Worm (Caenorhabditis elegans): ENCODE data around the gene srd-47.
"Not testable (repeated sequence)": the region's sequence is repeated elsewhere in the genome, so short reads cannot be mapped to it uniquely, and the experiment has no call there.

srd-47 gene

ce11 chrX:12308045-12308499 lies 25.4 kb upstream of the srd-47 start, which contains the start of gene F17A2.16:
Gene F17A2.16, plus strand, starts transcription at chrX:12308449.
- TF ChIP-seq elt-2, egl-27, lsy-12 (tag; optimal IDR thresholded peaks at IDR 0.05): not testable (repeated sequence)

- TF ChIP-seq lsy-12 (tag; optimal IDR thresholded peaks at IDR 0.05), result no peak
- no peak for TF ChIP-seq ceh-16 (tag; optimal IDR thresholded peaks at IDR 0.05)
- no peak for TF ChIP-seq fkh-2 (tag; optimal IDR thresholded peaks at IDR 0.05)
- no peak for TF ChIP-seq fos-1 (tag; optimal IDR thresholded peaks at IDR 0.05)
- TF ChIP-seq hmg-11 (tag; optimal IDR thresholded peaks at IDR 0.05), result no peak
- TF ChIP-seq jun-1 (tag; optimal IDR thresholded peaks at IDR 0.05), result no peak
- no peak for TF ChIP-seq egl-27 (tag; optimal IDR thresholded peaks at IDR 0.05)
- no peak for TF ChIP-seq skn-1 (tag; optimal IDR thresholded peaks at IDR 0.05)
- TF ChIP-seq elt-3 (tag; optimal IDR thresholded peaks at IDR 0.05), result no peak
- TF ChIP-seq ama-1 (optimal IDR thresholded peaks at IDR 0.05), result no peak
- no peak for TF ChIP-seq nhr-77 (tag; optimal IDR thresholded peaks at IDR 0.05)
- TF ChIP-seq ceh-82 (tag; optimal IDR thresholded peaks at IDR 0.05), result no peak
- no peak for TF ChIP-seq nhr-76 (tag; optimal IDR thresholded peaks at IDR 0.05)
- no peak for TF ChIP-seq nhr-237 (tag; optimal IDR thresholded peaks at IDR 0.05)
- TF ChIP-seq nfya-1 (tag; optimal IDR thresholded peaks at IDR 0.05; ENCODE audit: insufficient read depth), result no peak
- no peak for TF ChIP-seq elt-2 (tag; optimal IDR thresholded peaks at IDR 0.05)
- TF ChIP-seq nhr-25 (tag; optimal IDR thresholded peaks at IDR 0.05), result no peak
- no peak for TF ChIP-seq pqm-1 (tag; optimal IDR thresholded peaks at IDR 0.05)
- TF ChIP-seq nhr-43 (tag; optimal IDR thresholded peaks at IDR 0.05; ENCODE audit: poor library complexity, severe bottlenecking), result no peak
These were observed 19.7 kb upstream of the srd-47 start for ce11 chrX:12313779-12314178.

ce11 chrX:12314395-12314794 lies 19.0 kb upstream of the srd-47 start:
- TF ChIP-seq fos-1 (tag; optimal IDR thresholded peaks at IDR 0.05), result no peak
- TF ChIP-seq ztf-11 (tag; optimal IDR thresholded peaks at IDR 0.05), result no peak
- no peak for TF ChIP-seq daf-12 (tag; optimal IDR thresholded peaks at IDR 0.05)
- no peak for TF ChIP-seq zag-1 (tag; optimal IDR thresholded peaks at IDR 0.05)
- no peak for TF ChIP-seq fkh-2 (tag; optimal IDR thresholded peaks at IDR 0.05)
- no peak for TF ChIP-seq elt-3 (tag; optimal IDR thresholded peaks at IDR 0.05)
- TF ChIP-seq nhr-76 (tag; optimal IDR thresholded peaks at IDR 0.05), result no peak

ce11 chrX:12315268-12315667 lies 18.2 kb upstream of the srd-47 start, which contains the start of gene xtr-2:
Gene xtr-2, plus strand, starts transcription at chrX:12315568.
- no peak for TF ChIP-seq lsy-12 (tag; optimal IDR thresholded peaks at IDR 0.05)
- TF ChIP-seq tbx-2 (tag; optimal IDR thresholded peaks at IDR 0.05), result no peak
- no peak for TF ChIP-seq pqm-1 (tag; optimal IDR thresholded peaks at IDR 0.05)
- TF ChIP-seq R02D3.7 (tag; optimal IDR thresholded peaks at IDR 0.05), result no peak
- no peak for TF ChIP-seq nhr-76 (tag; optimal IDR thresholded peaks at IDR 0.05)
- TF ChIP-seq pha-4 (tag; optimal IDR thresholded peaks at IDR 0.05), result no peak
- TF ChIP-seq unc-62 (GFP tag; optimal IDR thresholded peaks at IDR 0.05), result no peak
- no peak for TF ChIP-seq nhr-25 (tag; optimal IDR thresholded peaks at IDR 0.05)
- TF ChIP-seq elt-3 (tag; optimal IDR thresholded peaks at IDR 0.05), result no peak
- TF ChIP-seq fkh-10 (GFP tag; optimal IDR thresholded peaks at IDR 0.05), result no peak
- no peak for TF ChIP-seq nhr-28 (tag; optimal IDR thresholded peaks at IDR 0.05)
- no peak for TF ChIP-seq egl-5 (tag; optimal IDR thresholded peaks at IDR 0.05)
- TF ChIP-seq ceh-9 (tag; optimal IDR thresholded peaks at IDR 0.05), result no peak

- TF ChIP-seq nhr-67 (tag; optimal IDR thresholded peaks at IDR 0.05), result no peak
- TF ChIP-seq pqm-1 (tag; optimal IDR thresholded peaks at IDR 0.05), result no peak
- no peak for TF ChIP-seq egl-27 (tag; optimal IDR thresholded peaks at IDR 0.05)
- TF ChIP-seq jun-1 (tag; optimal IDR thresholded peaks at IDR 0.05), result no peak
- no peak for TF ChIP-seq aly-2 (tag; optimal IDR thresholded peaks at IDR 0.05)
- no peak for TF ChIP-seq mml-1 (tag; optimal IDR thresholded peaks at IDR 0.05)
- no peak for TF ChIP-seq ama-1 (optimal IDR thresholded peaks at IDR 0.05)
- no peak for TF ChIP-seq zag-1 (tag; optimal IDR thresholded peaks at IDR 0.05)
- no peak for TF ChIP-seq daf-12 (tag; optimal IDR thresholded peaks at IDR 0.05)
These were observed 15.9 kb upstream of the srd-47 start for ce11 chrX:12317560-12317959.
